Worm (Caenorhabditis elegans) whole organism, L4 larva: Measurements from ENCODE around the gene mab-3.

Experiments
- D1046.2 ChIP-seq: fragments of 200-800 bp; sonication (Bioruptor generic); IDR thresholded peaks from 2 replicates; pipeline ENCODE4 v1.3.6; 2022; ENCODE audit warnings: missing genetic modification characterization, missing compliant biosample characterization
- F37D6.2 ChIP-seq: sonication (generic microtip); optimal IDR thresholded peaks from 2 replicates; lab custom pipeline; 2016; ENCODE audit warnings: mild to moderate bottlenecking, missing genetic modification characterization, missing compliant biosample characterization
- R02D3.7 ChIP-seq: fragments of 150-350 bp; sonication (generic microtip); optimal IDR thresholded peaks from 3 replicates; lab custom pipeline; 2014; ENCODE audit warnings: missing biosample characterization, missing genetic modification characterization
- T20F7.1 ChIP-seq: fragments of 200-800 bp; sonication (Bioruptor generic); optimal IDR thresholded peaks from 2 replicates; lab custom pipeline; 2018; ENCODE audit warnings: mild to moderate bottlenecking, missing genetic modification characterization, missing compliant biosample characterization
- Y105C5A.15 ChIP-seq: fragments of 200-800 bp; sonication (Bioruptor generic); IDR thresholded peaks from 2 replicates; pipeline ENCODE4 v1.3.6; 2022; ENCODE audit warnings: missing genetic modification characterization, missing compliant biosample characterization
- aha-1 ChIP-seq: fragments of 150-350 bp; peaks from one replicate; lab custom pipeline; 2014; ENCODE audit warnings: missing biosample characterization, missing genetic modification characterization
- aly-2 ChIP-seq: sonication (generic microtip); optimal IDR thresholded peaks from 2 replicates; lab custom pipeline; 2018; ENCODE audit warnings: missing biosample characterization, missing genetic modification characterization
- attf-4 ChIP-seq: sonication (generic microtip); optimal IDR thresholded peaks from 3 replicates; lab custom pipeline; 2017; ENCODE audit warnings: missing biosample characterization, missing genetic modification characterization
- ceh-20 ChIP-seq: fragments of 200-800 bp; sonication (Bioruptor generic); IDR thresholded peaks from 2 replicates; pipeline ENCODE4 v1.3.6; 2022; ENCODE audit warnings: missing genetic modification reagents, missing genetic modification characterization, missing compliant biosample characterization
- ces-1 ChIP-seq: fragments of 150-350 bp; sonication (generic microtip); optimal IDR thresholded peaks from 4 replicates; lab custom pipeline; 2014; ENCODE audit warnings: missing biosample characterization, missing genetic modification reagents, missing genetic modification characterization
- cey-2 ChIP-seq: sonication (generic microtip); optimal IDR thresholded peaks from 3 replicates; lab custom pipeline; 2017; ENCODE audit warnings: missing genetic modification characterization, mild to moderate bottlenecking, missing compliant biosample characterization, antibody characterized with exemption, borderline replicate concordance; ENCODE audit not compliant: insufficient read depth
- ctbp-1 ChIP-seq: fragments of 200-800 bp; sonication (Bioruptor generic); IDR thresholded peaks from 2 replicates; pipeline ENCODE4 v1.3.6; 2022; ENCODE audit warnings: missing genetic modification reagents, missing genetic modification characterization, missing compliant biosample characterization
- dmd-8 ChIP-seq: fragments of 200-800 bp; sonication (Bioruptor generic); IDR thresholded peaks from 2 replicates; pipeline ENCODE4 v1.3.6; 2022; ENCODE audit warnings: missing genetic modification characterization, missing compliant biosample characterization
- dve-1 ChIP-seq: sonication (generic microtip); optimal IDR thresholded peaks from 2 replicates; lab custom pipeline; 2017; ENCODE audit warnings: antibody characterized with exemption, mild to moderate bottlenecking, missing genetic modification characterization, missing compliant biosample characterization; ENCODE audit not compliant: insufficient read depth
- fkh-10 ChIP-seq: fragments of 150-350 bp; optimal IDR thresholded peaks from 2 replicates; lab custom pipeline; 2014; ENCODE audit warnings: missing biosample characterization, missing genetic modification reagents, missing genetic modification characterization
- gei-8 ChIP-seq: fragments of 200-800 bp; sonication (Bioruptor generic); optimal IDR thresholded peaks from 2 replicates; lab custom pipeline; 2018; ENCODE audit warnings: mild to moderate bottlenecking, missing genetic modification characterization, missing compliant biosample characterization
- hlh-11 ChIP-seq: fragments of 200-800 bp; sonication (Bioruptor generic); optimal IDR thresholded peaks from 2 replicates; lab custom pipeline; 2018; ENCODE audit warnings: mild to moderate bottlenecking, missing genetic modification characterization, missing compliant biosample characterization
- hmg-1.1 ChIP-seq: fragments of 200-800 bp; sonication (Bioruptor generic); IDR thresholded peaks from 2 replicates; pipeline ENCODE4 v1.3.6; 2022; ENCODE audit warnings: missing genetic modification reagents, missing genetic modification characterization, missing compliant biosample characterization
- jun-1 ChIP-seq: fragments of 150-350 bp; optimal IDR thresholded peaks from 2 replicates; lab custom pipeline; 2014; ENCODE audit warnings: missing biosample characterization, missing genetic modification reagents, missing genetic modification characterization
- lin-13 ChIP-seq: fragments of 150-350 bp; optimal IDR thresholded peaks from 2 replicates; lab custom pipeline; 2014; ENCODE audit warnings: missing biosample characterization, missing genetic modification reagents, missing genetic modification characterization
- lin-15B ChIP-seq: fragments of 150-350 bp; sonication (generic microtip); optimal IDR thresholded peaks from 3 replicates; lab custom pipeline; 2014; ENCODE audit warnings: missing biosample characterization, missing genetic modification characterization
- lin-38 ChIP-seq: fragments of 200-800 bp; sonication (Bioruptor generic); IDR thresholded peaks from 2 replicates; pipeline ENCODE4 v1.3.6; 2022; ENCODE audit warnings: missing genetic modification reagents, missing genetic modification characterization, missing compliant biosample characterization
- lin-39 ChIP-seq: fragments of 150-350 bp; optimal IDR thresholded peaks from 2 replicates; lab custom pipeline; 2014; ENCODE audit warnings: missing biosample characterization, missing genetic modification reagents, missing genetic modification characterization
- lsy-2 ChIP-seq, 2 experiments: fragments of 150-350 bp in 1 of 2; sonication (generic microtip) in 1 of 2; optimal IDR thresholded peaks; 2 replicates each; lab custom pipeline; 2014 to 2017; ENCODE audit warnings: missing biosample characterization in 2 of 2, missing genetic modification characterization in 2 of 2
- madf-9 ChIP-seq: fragments of 200-800 bp; sonication (Bioruptor generic); conservative IDR thresholded peaks from 2 replicates; pipeline ENCODE4 v1.3.6; 2022; ENCODE audit warnings: missing genetic modification reagents, missing genetic modification characterization, missing compliant biosample characterization
- mxl-2 ChIP-seq: fragments of 200-800 bp; sonication (Bioruptor generic); conservative IDR thresholded peaks from 2 replicates; pipeline ENCODE4 v1.3.6; 2022; ENCODE audit warnings: missing genetic modification reagents, missing genetic modification characterization, missing compliant biosample characterization
- nhr-42 ChIP-seq: fragments of 200-800 bp; sonication (Bioruptor generic); IDR thresholded peaks from 2 replicates; pipeline ENCODE4 v1.3.6; 2022; ENCODE audit warnings: missing genetic modification characterization, missing compliant biosample characterization
- nhr-6 ChIP-seq: fragments of 150-350 bp; optimal IDR thresholded peaks from 2 replicates; lab custom pipeline; 2014; ENCODE audit warnings: missing biosample characterization, missing genetic modification characterization
- saeg-2 ChIP-seq: fragments of 200-800 bp; sonication (Bioruptor generic); IDR thresholded peaks from 2 replicates; pipeline ENCODE4 v1.3.6; 2022; ENCODE audit warnings: missing genetic modification reagents, missing genetic modification characterization, missing compliant biosample characterization
- snpc-4 ChIP-seq: fragments of 150-350 bp; optimal IDR thresholded peaks from 2 replicates; lab custom pipeline; 2014; ENCODE audit warnings: missing biosample characterization, missing genetic modification characterization
- spr-3 ChIP-seq: fragments of 200-800 bp; sonication (Bioruptor generic); optimal IDR thresholded peaks from 2 replicates; lab custom pipeline; 2018; ENCODE audit warnings: mild to moderate bottlenecking, missing genetic modification characterization, missing compliant biosample characterization
- tag-97 ChIP-seq: fragments of 200-800 bp; sonication (Bioruptor generic); IDR thresholded peaks from 2 replicates; pipeline ENCODE4 v1.3.6; 2022; ENCODE audit warnings: missing genetic modification characterization, missing compliant biosample characterization
- unc-130 ChIP-seq: sonication (generic microtip); optimal IDR thresholded peaks from 2 replicates; lab custom pipeline; 2016; ENCODE audit warnings: missing genetic modification reagents, missing genetic modification characterization, missing compliant biosample characterization
- unc-62 ChIP-seq, 3 experiments: fragments of 150-350 bp in 1 of 3; sonication (generic microtip); optimal IDR thresholded peaks in 2 of 3; peaks in 1 of 3; 1 replicate in 1 of 3; 2 replicates in 2 of 3; lab custom pipeline; 2014 to 2017; ENCODE audit warnings: missing biosample characterization in 3 of 3, missing genetic modification characterization in 3 of 3, missing genetic modification reagents in 3 of 3, missing genotype in 1 of 3
- zfp-3 ChIP-seq: fragments of 200-800 bp; sonication (Bioruptor generic); conservative IDR thresholded peaks from 2 replicates; pipeline ENCODE4 v1.3.6; 2022; ENCODE audit warnings: missing genetic modification reagents, missing genetic modification characterization, missing compliant biosample characterization
- zip-2 ChIP-seq: fragments of 150-350 bp; optimal IDR thresholded peaks from 2 replicates; lab custom pipeline; 2014; ENCODE audit warnings: missing biosample characterization, missing genetic modification characterization

The mab-3 gene

DNA sequence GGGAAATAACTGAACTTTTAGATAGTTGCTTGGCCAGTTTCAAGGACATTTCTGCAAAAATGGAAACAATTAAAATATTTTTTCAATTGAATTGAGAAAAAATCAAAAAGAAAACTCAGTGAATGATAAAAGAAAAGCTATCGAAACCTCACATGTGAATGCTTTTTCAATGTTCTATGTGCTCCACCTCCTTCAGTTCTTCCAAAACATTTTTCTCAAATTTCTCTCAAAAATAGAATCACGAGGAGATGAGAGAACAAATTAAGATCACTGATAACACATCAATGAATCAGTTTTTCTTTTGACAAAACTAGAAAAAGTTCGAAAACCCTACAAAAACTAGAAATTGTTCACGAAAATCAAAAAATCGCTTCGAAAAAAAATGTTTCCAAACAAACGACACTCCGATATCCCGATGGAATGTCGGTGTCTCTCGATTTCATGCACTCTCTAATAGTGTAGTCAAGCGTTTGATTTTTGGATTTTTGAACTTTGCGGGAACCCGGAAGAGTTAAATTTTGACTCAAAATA is 45.2 kb upstream of the mab-3 start, which contains the start of gene ZK1320.9 (continued):
- TF ChIP-seq zfp-3: no peak
- TF ChIP-seq dmd-8: no peak
- peak; percentile 83 for TF ChIP-seq T20F7.1 (GFP tag; lab: Kevin White, UChicago)
- no peak for TF ChIP-seq hmg-1.1 (GFP tag; lab: Robert Waterston, UW)

- TF ChIP-seq zfp-3 (no peak), Y105C5A.15 (GFP tag; lab: Robert Waterston, UW) (no peak), D1046.2 (GFP tag; lab: Robert Waterston, UW) (no peak), aly-2 (tag; lab: Kevin White, UChicago) (no peak), lin-39 (tag; lab: Kevin White, UChicago) (no peak), saeg-2 (GFP tag; lab: Robert Waterston, UW) (no peak), snpc-4 (tag; lab: Kevin White, UChicago) (no peak), nhr-6 (tag; lab: Kevin White, UChicago) (no peak), attf-4 (no peak), cey-2 (tag; lab: Kevin White, UChicago) (no peak), ces-1 (GFP tag; lab: Kevin White, UChicago) (peak; percentile 73), tag-97 (GFP tag; lab: Robert Waterston, UW) (no peak), aha-1 (tag; lab: Kevin White, UChicago) (no peak), fkh-10 (peak; percentile 89), lin-38 (GFP tag; lab: Robert Waterston, UW) (no peak), R02D3.7 (tag; lab: Kevin White, UChicago) (no peak), jun-1 (tag; lab: Kevin White, UChicago) (no peak), mxl-2 (no peak), lsy-2 (tag; optimal IDR thresholded peaks at IDR 0.05; lab: Kevin White, UChicago) (peak in 1 of 2 experiments; percentile 12), unc-130 (no peak), spr-3 (GFP tag; lab: Kevin White, UChicago) (no peak), ctbp-1 (peak; percentile 64), F37D6.2 (tag; lab: Kevin White, UChicago) (no peak)
Measured at ce11 chrII:9690067-9690632, 41.8 kb upstream of the mab-3 start.

ce11 chrII:9691839-9692238 is 40.1 kb upstream of the mab-3 start, which contains the start of gene nlp-11:
Gene nlp-11, minus strand, starts transcription at chrII:9691939.
- TF ChIP-seq nhr-42 (GFP tag; lab: Robert Waterston, UW): no peak
- peak in 1 of 2 experiments; percentile 57 for TF ChIP-seq unc-62 (GFP tag; optimal IDR thresholded peaks at IDR 0.05 in 1 of 2; lab: Kevin White, UChicago)
- TF ChIP-seq unc-62 (tag; optimal IDR thresholded peaks at IDR 0.05; lab: Kevin White, UChicago): no peak

DNA sequence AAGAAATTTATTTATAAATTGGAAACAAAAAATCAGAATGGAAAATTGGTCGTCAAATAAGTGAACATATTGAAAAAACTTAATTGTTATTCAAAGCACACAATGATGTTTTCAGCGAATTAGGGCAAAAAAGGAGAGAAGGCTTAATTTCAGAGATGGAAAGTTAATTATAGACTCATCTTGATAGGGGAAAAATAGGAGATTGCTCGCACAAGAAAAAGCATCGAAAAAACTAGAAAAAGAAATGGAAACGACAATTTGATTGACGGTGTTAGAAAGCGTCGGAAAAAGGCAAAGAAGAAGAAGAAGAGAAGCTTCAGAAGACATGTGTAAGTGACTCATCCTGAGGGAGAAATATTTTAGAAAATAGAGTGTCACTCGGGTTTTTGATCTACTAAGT is 36.0 kb upstream of the mab-3 start:
- TF ChIP-seq unc-62 (GFP tag; optimal IDR thresholded peaks at IDR 0.05 in 1 of 2; lab: Kevin White, UChicago) (peak in 1 of 2 experiments; percentile 95), unc-62 (tag; optimal IDR thresholded peaks at IDR 0.05; lab: Kevin White, UChicago) (no peak), gei-8 (no peak)

ce11 chrII:9700363-9700762 is 31.6 kb upstream of the mab-3 start, which contains the start of the genes Y53C12A.8 and Y53C12A.7:
Gene Y53C12A.8, minus strand, starts transcription at chrII:9700463.
Gene Y53C12A.7, plus strand, starts transcription at chrII:9700543.
- TF ChIP-seq unc-130 (no peak), lsy-2 (tag; optimal IDR thresholded peaks at IDR 0.05; lab: Kevin White, UChicago) (no peak), lin-15B (tag; lab: Kevin White, UChicago) (no peak), madf-9 (GFP tag; lab: Robert Waterston, UW) (no peak), ceh-20 (no peak), Y105C5A.15 (GFP tag; lab: Robert Waterston, UW) (no peak), dve-1 (no peak), zip-2 (tag; lab: Kevin White, UChicago) (no peak), spr-3 (GFP tag; lab: Kevin White, UChicago) (no peak), lin-13 (GFP tag; lab: Kevin White, UChicago) (no peak), hlh-11 (tag; lab: Kevin White, UChicago) (no peak)
